Fruit fly (Drosophila melanogaster) whole organism, adult: ENCODE results near the gene Tig.

Experiments
- CG11617 ChIP-seq: fragments of 200-800 bp; sonication (Bioruptor generic); optimal IDR thresholded peaks from 2 replicates; lab custom pipeline; 2017; ENCODE audit warnings: mild to moderate bottlenecking, missing biosample characterization, missing genetic modification reagents, missing genetic modification characterization
- CG12768 ChIP-seq: fragments of 200-800 bp; sonication (Bioruptor generic); optimal IDR thresholded peaks from 2 replicates; lab custom pipeline; 2017; ENCODE audit warnings: missing biosample characterization, missing genetic modification characterization, mild to moderate bottlenecking, moderate library complexity, missing genetic modification reagents
- CG14711 ChIP-seq: fragments of 200-800 bp; sonication (Bioruptor generic); optimal IDR thresholded peaks from 2 replicates; lab custom pipeline; 2018; ENCODE audit warnings: missing biosample characterization, mild to moderate bottlenecking, missing genetic modification characterization, moderate library complexity
- CG1620 ChIP-seq: fragments of 200-800 bp; sonication (Bioruptor generic); optimal IDR thresholded peaks from 2 replicates; lab custom pipeline; 2016; ENCODE audit warnings: missing biosample characterization, missing genetic modification characterization
- CG33017 ChIP-seq: fragments of 200-800 bp; sonication (Bioruptor generic); optimal IDR thresholded peaks from 2 replicates; lab custom pipeline; 2018; ENCODE audit warnings: missing biosample characterization, mild to moderate bottlenecking, missing genetic modification characterization, moderate library complexity
- CG5204 ChIP-seq: fragments of 200-800 bp; sonication (Bioruptor generic); optimal IDR thresholded peaks from 2 replicates; lab custom pipeline; 2016; ENCODE audit warnings: missing biosample characterization, missing genetic modification characterization
- CG7045 ChIP-seq: fragments of 200-800 bp; sonication (Bioruptor generic); optimal IDR thresholded peaks from 2 replicates; lab custom pipeline; 2017; ENCODE audit warnings: missing biosample characterization, mild to moderate bottlenecking, missing genetic modification characterization
- CG7101 ChIP-seq: fragments of 200-800 bp; sonication (Bioruptor generic); optimal IDR thresholded peaks from 2 replicates; lab custom pipeline; 2018; ENCODE audit warnings: missing biosample characterization, mild to moderate bottlenecking, missing genetic modification characterization, moderate library complexity
- Clk ChIP-seq: fragments of 200-800 bp; sonication (Bioruptor generic); optimal IDR thresholded peaks from 2 replicates; lab custom pipeline; 2017; ENCODE audit warnings: missing biosample characterization, missing genetic modification characterization
- Crg-1 ChIP-seq: fragments of 200-800 bp; sonication (Bioruptor generic); optimal IDR thresholded peaks from 2 replicates; lab custom pipeline; 2016; ENCODE audit warnings: missing biosample characterization, missing genetic modification characterization
- Hr96 ChIP-seq: fragments of 200-800 bp; sonication (Bioruptor generic); optimal IDR thresholded peaks from 2 replicates; lab custom pipeline; 2016; ENCODE audit warnings: missing biosample characterization, missing genetic modification characterization
- Mnt ChIP-seq: fragments of 200-800 bp; sonication (Bioruptor generic); optimal IDR thresholded peaks from 2 replicates; lab custom pipeline; 2016; ENCODE audit warnings: missing biosample characterization, mild to moderate bottlenecking, missing genetic modification characterization
- bab1 ChIP-seq: fragments of 200-800 bp; sonication (Bioruptor generic); optimal IDR thresholded peaks from 3 replicates; lab custom pipeline; 2019; ENCODE audit warnings: missing biosample characterization, mild to moderate bottlenecking, missing genetic modification characterization, moderate library complexity
- cic ChIP-seq: fragments of 200-800 bp; sonication (Bioruptor generic); optimal IDR thresholded peaks from 2 replicates; lab custom pipeline; 2017; ENCODE audit warnings: missing biosample characterization, mild to moderate bottlenecking, missing genetic modification characterization, moderate library complexity
- cnc ChIP-seq, 2 experiments: fragments of >200 bp; optimal IDR thresholded peaks; 2 replicates each; lab custom pipeline; 2017
- kay ChIP-seq: fragments of 200-800 bp; sonication (Bioruptor generic); peaks from one replicate; lab custom pipeline; 2016; ENCODE audit warnings: missing biosample characterization, missing genetic modification characterization, borderline replicate concordance
- ovo ChIP-seq: fragments of 200-800 bp; sonication (Bioruptor generic); optimal IDR thresholded peaks from 2 replicates; lab custom pipeline; 2016; ENCODE audit warnings: missing biosample characterization, missing genetic modification characterization
- pad ChIP-seq: fragments of 200-800 bp; sonication (Bioruptor generic); optimal IDR thresholded peaks from 3 replicates; lab custom pipeline; 2017; ENCODE audit warnings: missing biosample characterization, missing genetic modification characterization, mild to moderate bottlenecking, moderate library complexity, missing genetic modification reagents
- tj ChIP-seq: fragments of 200-800 bp; sonication (Bioruptor generic); optimal IDR thresholded peaks from 3 replicates; lab custom pipeline; 2017; ENCODE audit warnings: missing biosample characterization, mild to moderate bottlenecking, missing genetic modification characterization, moderate library complexity
- toe ChIP-seq: fragments of 200-800 bp; sonication (Bioruptor generic); optimal IDR thresholded peaks from 2 replicates; lab custom pipeline; 2016; ENCODE audit warnings: missing biosample characterization, missing genetic modification characterization

Tig gene

DNA sequence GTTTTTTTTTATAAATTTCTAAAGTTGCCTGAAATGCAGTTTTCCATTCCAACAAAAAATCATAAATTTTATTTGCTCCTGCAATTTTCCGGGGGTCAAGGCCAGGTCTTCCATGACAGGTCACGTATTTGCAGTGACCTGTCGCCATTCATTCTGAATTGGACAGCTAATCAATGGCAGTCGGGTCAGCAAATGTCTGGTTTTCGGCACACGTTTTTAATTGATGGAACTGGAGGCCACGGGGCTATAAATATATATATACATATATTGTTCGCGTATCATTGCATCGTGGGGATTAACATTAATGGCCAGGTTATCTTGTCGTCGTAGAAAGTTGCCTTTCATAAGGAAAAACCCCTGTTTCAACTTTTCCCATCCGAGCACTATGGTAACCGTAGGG is 36.0 kb downstream of the Tig start:
- no peak for TF ChIP-seq CG33017 (tag; lab: Kevin White, UChicago)
- TF ChIP-seq CG14711 (tag; lab: Kevin White, UChicago), result no peak
- no peak for TF ChIP-seq Crg-1 (GFP tag; lab: Kevin White, UChicago)
- no peak for TF ChIP-seq ovo (GFP tag; lab: Kevin White, UChicago)
- TF ChIP-seq Mnt (GFP tag; lab: Kevin White, UChicago), result no peak
- no peak for TF ChIP-seq CG7045 (GFP tag; lab: Kevin White, UChicago)
- TF ChIP-seq CG5204 (GFP tag; lab: Kevin White, UChicago), result no peak
- no peak for TF ChIP-seq CG12768 (GFP tag; lab: Kevin White, UChicago)

DNA sequence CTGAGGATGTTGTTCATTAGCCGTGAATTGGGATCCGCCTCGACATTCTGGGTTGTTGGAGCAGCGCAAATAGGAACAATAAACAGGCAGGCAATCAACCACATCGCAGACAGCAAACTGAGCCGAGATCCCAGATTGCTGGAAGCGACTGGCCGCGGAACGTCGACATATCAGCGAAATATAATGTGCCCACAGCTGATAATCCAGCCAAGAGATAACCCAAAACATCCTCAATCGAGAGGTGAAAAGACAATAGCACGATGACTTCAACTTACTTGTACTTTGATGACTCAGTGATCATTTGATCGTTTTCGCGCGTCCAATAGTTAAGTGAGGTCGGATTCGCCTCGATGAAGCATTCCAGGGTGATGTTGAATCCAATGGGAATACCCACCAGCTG is 37.7 kb downstream of the Tig start, which contains the start of gene Nepl6:
Gene Nepl6, minus strand, starts transcription at position 104 of the 400 bp plus-strand sequence.
- TF ChIP-seq CG7101 (tag; lab: Kevin White, UChicago), result no peak
- TF ChIP-seq Hr96, result no peak
- no peak for TF ChIP-seq tj (GFP tag; lab: Kevin White, UChicago)
- no peak for TF ChIP-seq CG14711 (tag; lab: Kevin White, UChicago)
- no peak for TF ChIP-seq Mnt (GFP tag; lab: Kevin White, UChicago)
- TF ChIP-seq CG33017 (tag; lab: Kevin White, UChicago), result no peak
- TF ChIP-seq bab1 (GFP tag; lab: Kevin White, UChicago), result no peak
- TF ChIP-seq CG7045 (GFP tag; lab: Kevin White, UChicago), result no peak
- no peak for TF ChIP-seq CG5204 (GFP tag; lab: Kevin White, UChicago)
- no peak for TF ChIP-seq pad (GFP tag; lab: Kevin White, UChicago)
- TF ChIP-seq CG12768 (GFP tag; lab: Kevin White, UChicago), result no peak
- no peak for TF ChIP-seq Clk (GFP tag; lab: Kevin White, UChicago)
- TF ChIP-seq CG1620 (GFP tag; lab: Kevin White, UChicago), result no peak
- TF ChIP-seq toe (GFP tag; lab: Kevin White, UChicago), result no peak
- TF ChIP-seq cnc (optimal IDR thresholded peaks at IDR 0.05; lab: Kevin White, UChicago), result no peak
- TF ChIP-seq cic (GFP tag; lab: Kevin White, UChicago), result no peak
- no peak for TF ChIP-seq kay (GFP tag; lab: Kevin White, UChicago)
- no peak for TF ChIP-seq CG11617 (GFP tag; lab: Kevin White, UChicago)

DNA sequence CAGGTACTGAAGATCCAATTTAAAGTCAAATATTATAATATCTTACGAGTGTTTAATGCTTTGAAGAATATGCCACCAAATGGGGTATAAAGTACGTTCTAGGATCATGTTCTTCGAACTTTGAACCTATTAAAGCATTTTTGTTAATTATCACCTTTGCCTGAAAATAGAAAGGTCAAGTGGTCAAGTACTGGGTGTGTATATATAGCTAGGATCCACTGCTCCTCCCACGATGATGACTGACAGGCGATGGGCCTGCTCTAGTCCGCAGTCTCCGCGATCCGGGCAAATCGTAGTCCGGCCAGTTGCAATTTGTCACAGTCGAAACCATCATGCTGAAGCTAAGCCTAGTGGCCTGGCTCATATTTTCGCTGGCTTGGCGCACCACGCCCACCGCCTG is 42.1 kb downstream of the Tig start, which contains the start of gene Nepl5:
Gene Nepl5, plus strand, starts transcription at position 301 of the 400 bp plus-strand sequence.
- no peak for TF ChIP-seq pad (GFP tag; lab: Kevin White, UChicago)
- no peak for TF ChIP-seq Clk (GFP tag; lab: Kevin White, UChicago)
- no peak for TF ChIP-seq CG1620 (GFP tag; lab: Kevin White, UChicago)
- no peak for TF ChIP-seq CG14711 (tag; lab: Kevin White, UChicago)
- TF ChIP-seq cnc (optimal IDR thresholded peaks at IDR 0.05; lab: Kevin White, UChicago), result no peak
- TF ChIP-seq CG7045 (GFP tag; lab: Kevin White, UChicago), result no peak
- TF ChIP-seq CG11617 (GFP tag; lab: Kevin White, UChicago), result no peak
- no peak for TF ChIP-seq CG7101 (tag; lab: Kevin White, UChicago)
- no peak for TF ChIP-seq CG12768 (GFP tag; lab: Kevin White, UChicago)
- no peak for TF ChIP-seq cic (GFP tag; lab: Kevin White, UChicago)
- TF ChIP-seq ovo (GFP tag; lab: Kevin White, UChicago), result no peak
- no peak for TF ChIP-seq CG5204 (GFP tag; lab: Kevin White, UChicago)
- no peak for TF ChIP-seq CG33017 (tag; lab: Kevin White, UChicago)

DNA sequence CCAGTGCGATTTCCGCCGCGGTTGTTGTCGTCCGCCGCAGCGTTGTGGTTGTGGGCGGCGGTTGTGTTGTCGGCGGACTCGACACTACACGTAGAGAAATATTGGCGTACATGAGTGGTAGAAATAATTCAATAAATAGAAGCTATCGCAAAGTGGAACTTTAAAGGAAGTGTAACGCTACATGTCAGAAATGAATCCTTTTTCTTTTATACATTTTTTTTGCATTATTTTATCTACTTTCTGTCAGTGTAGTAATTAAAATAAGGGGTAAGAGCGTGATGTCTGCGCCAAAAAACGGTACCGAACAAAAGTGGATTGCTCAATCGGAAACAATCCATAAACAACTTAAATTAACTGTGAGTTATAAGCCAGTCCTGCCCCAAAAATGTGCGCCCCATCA is 43.9 kb downstream of the Tig start:
- no peak for TF ChIP-seq CG7045 (GFP tag; lab: Kevin White, UChicago)
- no peak for TF ChIP-seq CG33017 (tag; lab: Kevin White, UChicago)
- no peak for TF ChIP-seq Hr96
- TF ChIP-seq CG12768 (GFP tag; lab: Kevin White, UChicago), result no peak
- no peak for TF ChIP-seq CG1620 (GFP tag; lab: Kevin White, UChicago)
- no peak for TF ChIP-seq CG11617 (GFP tag; lab: Kevin White, UChicago)
- no peak for TF ChIP-seq Mnt (GFP tag; lab: Kevin White, UChicago)
- TF ChIP-seq ovo (GFP tag; lab: Kevin White, UChicago), result no peak
- no peak for TF ChIP-seq CG7101 (tag; lab: Kevin White, UChicago)
- no peak for TF ChIP-seq cnc (optimal IDR thresholded peaks at IDR 0.05; lab: Kevin White, UChicago)
- TF ChIP-seq kay (GFP tag; lab: Kevin White, UChicago), result no peak
- TF ChIP-seq Crg-1 (GFP tag; lab: Kevin White, UChicago), result no peak

DNA sequence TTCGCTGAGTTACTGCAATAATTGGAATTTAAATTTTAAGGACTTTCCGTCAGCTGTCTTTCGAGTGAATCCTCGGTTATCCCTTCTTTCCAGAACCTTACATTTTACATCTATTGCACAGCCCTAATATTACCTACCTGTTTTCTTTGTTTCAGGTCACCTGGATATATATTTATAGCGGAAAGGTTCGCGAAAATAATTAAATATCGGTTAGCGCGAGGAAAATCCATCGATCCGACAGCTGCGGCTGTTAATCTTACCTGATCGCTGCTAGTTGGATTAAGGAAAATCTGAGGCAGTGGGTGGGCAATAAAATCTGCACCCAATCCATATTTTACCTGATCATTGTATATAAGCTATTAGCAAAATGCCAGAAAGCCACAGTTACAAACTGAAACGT is 50.0 kb downstream of the Tig start:
- no peak for TF ChIP-seq CG11617 (GFP tag; lab: Kevin White, UChicago)
- no peak for TF ChIP-seq kay (GFP tag; lab: Kevin White, UChicago)
- TF ChIP-seq CG7045 (GFP tag; lab: Kevin White, UChicago), result no peak
- TF ChIP-seq Hr96, result no peak
- no peak for TF ChIP-seq CG5204 (GFP tag; lab: Kevin White, UChicago)
- TF ChIP-seq tj (GFP tag; lab: Kevin White, UChicago), result no peak
- no peak for TF ChIP-seq CG14711 (tag; lab: Kevin White, UChicago)
- no peak for TF ChIP-seq toe (GFP tag; lab: Kevin White, UChicago)
- TF ChIP-seq cnc (optimal IDR thresholded peaks at IDR 0.05; lab: Kevin White, UChicago), result no peak
- TF ChIP-seq CG7101 (tag; lab: Kevin White, UChicago), result no peak
- no peak for TF ChIP-seq Clk (GFP tag; lab: Kevin White, UChicago)
- TF ChIP-seq pad (GFP tag; lab: Kevin White, UChicago), result no peak
- no peak for TF ChIP-seq CG12768 (GFP tag; lab: Kevin White, UChicago)
- no peak for TF ChIP-seq cic (GFP tag; lab: Kevin White, UChicago)
- no peak for TF ChIP-seq bab1 (GFP tag; lab: Kevin White, UChicago)
- TF ChIP-seq ovo (GFP tag; lab: Kevin White, UChicago), result no peak
- TF ChIP-seq Crg-1 (GFP tag; lab: Kevin White, UChicago), result no peak
